Fruit fly (Drosophila melanogaster): ENCODE data around the gene CG43678.

The CG43678 gene

DNA sequence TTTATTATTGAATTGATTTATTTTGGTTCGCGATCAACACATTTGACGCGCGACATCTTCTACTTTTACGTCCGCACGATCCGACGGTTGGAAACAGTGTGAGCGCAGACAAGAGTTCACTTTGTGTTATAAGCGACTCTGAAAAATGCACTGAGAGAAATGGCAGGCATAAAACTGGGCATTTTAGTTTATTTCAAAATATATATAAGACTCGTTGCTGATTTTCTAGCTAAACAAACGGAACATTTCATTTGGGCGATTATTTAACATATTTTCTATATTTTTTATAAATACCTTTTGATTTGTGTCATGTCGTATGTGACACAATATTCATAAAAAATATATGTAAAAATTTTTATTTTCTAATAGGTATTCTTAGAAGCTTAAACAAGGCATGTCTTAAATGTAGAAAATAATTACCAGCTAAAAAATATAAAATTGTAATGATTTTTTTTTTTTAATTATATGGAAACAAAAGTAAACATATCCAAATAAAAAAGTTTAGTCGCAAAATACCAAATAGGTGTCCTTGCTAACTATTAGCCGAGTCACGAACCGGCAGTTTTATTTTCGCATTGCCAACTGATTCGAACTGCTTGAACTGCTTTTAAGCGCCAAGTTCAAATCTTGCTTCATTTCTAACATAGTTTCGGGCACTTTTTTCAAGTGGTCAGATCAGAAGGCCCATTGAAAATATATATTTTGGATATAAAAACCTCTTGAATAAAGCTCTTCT, 35.2 kb downstream of the CG43678 start, which contains the start of gene Reck:
Gene Reck, minus strand, starts transcription at position 106 of the 736 bp plus-strand sequence.
- TF ChIP-seq Dll (optimal IDR thresholded peaks at IDR 0.05) (no peak), CG8478 (optimal IDR thresholded peaks at IDR 0.05) (no peak), pan (optimal IDR thresholded peaks at IDR 0.05) (no peak), psq (optimal IDR thresholded peaks at IDR 0.05) (no peak), EcR (GFP tag; optimal IDR thresholded peaks at IDR 0.05) (no peak), usp (GFP tag; optimal IDR thresholded peaks at IDR 0.05) (no peak)

- TF ChIP-seq psq (optimal IDR thresholded peaks at IDR 0.05), result no peak
- TF ChIP-seq EcR (GFP tag; optimal IDR thresholded peaks at IDR 0.05), result no peak
- no peak for TF ChIP-seq pan (optimal IDR thresholded peaks at IDR 0.05)
- TF ChIP-seq usp (GFP tag; optimal IDR thresholded peaks at IDR 0.05), result no peak
- no peak for TF ChIP-seq CG8478 (optimal IDR thresholded peaks at IDR 0.05)
- TF ChIP-seq Dll (optimal IDR thresholded peaks at IDR 0.05), result no peak
These were observed 36.0 kb downstream of the CG43678 start for dm6 chr3L:15013296-15013695.

dm6 chr3L:15011638-15012335, 37.5 kb downstream of the CG43678 start:
- no peak for TF ChIP-seq pan (optimal IDR thresholded peaks at IDR 0.05)
- TF ChIP-seq psq (optimal IDR thresholded peaks at IDR 0.05), result no peak
- TF ChIP-seq Dll (optimal IDR thresholded peaks at IDR 0.05), result no peak
- TF ChIP-seq EcR (GFP tag; optimal IDR thresholded peaks at IDR 0.05), result no peak
- no peak for TF ChIP-seq usp (GFP tag; optimal IDR thresholded peaks at IDR 0.05)
- TF ChIP-seq CG8478 (optimal IDR thresholded peaks at IDR 0.05), result no peak

- TF ChIP-seq EcR (GFP tag; optimal IDR thresholded peaks at IDR 0.05), result no peak
- no peak for TF ChIP-seq Dll (optimal IDR thresholded peaks at IDR 0.05)
- TF ChIP-seq pan (optimal IDR thresholded peaks at IDR 0.05), result no peak
- no peak for TF ChIP-seq CG8478 (optimal IDR thresholded peaks at IDR 0.05)
- TF ChIP-seq psq (optimal IDR thresholded peaks at IDR 0.05), result no peak
- TF ChIP-seq usp (GFP tag; optimal IDR thresholded peaks at IDR 0.05), result no peak
These were observed 38.2 kb downstream of the CG43678 start for dm6 chr3L:15011142-15011541.

DNA sequence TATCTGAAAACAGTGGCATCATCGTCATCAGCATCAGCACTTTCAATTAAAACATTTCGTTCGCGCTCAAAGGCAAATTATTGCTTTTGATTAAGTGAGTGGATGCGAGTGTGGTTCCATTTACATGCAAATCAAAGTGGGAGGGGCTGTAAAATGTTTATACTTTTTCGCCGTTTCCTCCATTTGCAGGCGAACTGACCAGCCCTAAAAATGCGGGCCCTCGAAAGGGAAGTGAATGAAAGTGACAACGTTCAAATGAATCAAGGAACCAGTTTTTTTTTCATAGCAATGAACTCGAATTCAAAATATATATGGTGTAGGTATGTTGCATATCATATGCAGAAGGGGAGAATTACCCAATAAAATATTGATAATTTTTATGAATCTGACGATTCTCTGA, 38.7 kb downstream of the CG43678 start:
- TF ChIP-seq pan (optimal IDR thresholded peaks at IDR 0.05) (no peak), EcR (GFP tag; optimal IDR thresholded peaks at IDR 0.05) (no peak), Dll (optimal IDR thresholded peaks at IDR 0.05) (no peak), CG8478 (optimal IDR thresholded peaks at IDR 0.05) (no peak), usp (GFP tag; optimal IDR thresholded peaks at IDR 0.05) (no peak), psq (optimal IDR thresholded peaks at IDR 0.05) (no peak)

DNA sequence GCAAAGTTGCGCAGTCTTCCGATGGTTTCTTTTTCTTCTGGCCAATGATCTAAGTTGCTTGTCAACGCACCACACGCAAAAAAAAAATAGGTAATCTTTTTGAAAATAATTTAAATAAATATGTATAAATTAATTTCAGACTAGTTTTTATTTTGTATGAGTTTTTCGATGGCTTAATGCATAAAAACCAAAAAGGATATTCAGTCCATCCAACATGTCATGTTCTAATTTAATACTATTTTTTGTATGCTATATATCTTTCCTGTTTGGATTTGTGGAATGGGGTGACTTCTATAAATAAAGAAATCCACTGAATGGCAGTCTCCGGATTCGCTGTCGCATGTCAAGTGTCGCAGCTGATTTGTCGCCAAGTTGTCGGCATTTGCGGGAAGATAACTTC, 39.6 kb downstream of the CG43678 start:
- TF ChIP-seq pan (optimal IDR thresholded peaks at IDR 0.05), result no peak
- no peak for TF ChIP-seq CG8478 (optimal IDR thresholded peaks at IDR 0.05)
- no peak for TF ChIP-seq usp (GFP tag; optimal IDR thresholded peaks at IDR 0.05)
- TF ChIP-seq Dll (optimal IDR thresholded peaks at IDR 0.05), result no peak
- no peak for TF ChIP-seq EcR (GFP tag; optimal IDR thresholded peaks at IDR 0.05)
- TF ChIP-seq psq (optimal IDR thresholded peaks at IDR 0.05), result no peak

DNA sequence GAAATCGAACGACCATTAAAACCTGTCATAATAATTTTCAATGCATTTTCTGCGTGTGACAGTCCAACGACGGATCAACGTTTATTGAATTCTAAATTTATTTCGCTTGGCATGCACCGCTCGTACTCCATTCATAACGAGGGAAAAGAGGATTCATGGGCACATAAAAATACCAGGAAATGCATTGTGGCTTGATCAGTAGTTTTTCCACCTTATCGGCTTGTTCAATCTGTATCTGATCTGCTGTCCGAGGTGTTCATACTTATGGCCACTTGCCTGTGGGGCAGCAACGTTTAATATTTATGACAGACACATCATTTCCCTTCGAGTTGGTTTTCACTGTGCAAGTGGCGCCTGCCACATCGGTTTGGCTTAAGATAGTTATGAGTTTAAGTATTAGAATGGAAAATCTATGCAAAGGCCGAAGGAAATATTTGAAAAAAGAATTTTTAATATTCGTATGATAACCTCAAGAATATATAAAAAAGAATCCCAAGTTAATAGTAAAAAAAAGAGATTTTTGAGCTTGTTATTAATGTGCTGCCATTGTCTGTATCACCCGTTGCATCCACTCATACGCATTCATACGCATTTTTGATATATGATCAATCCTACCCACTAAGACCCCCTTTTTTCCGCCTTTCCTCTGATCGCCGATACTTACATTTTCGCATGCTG, 41.9 kb downstream of the CG43678 start:
- TF ChIP-seq pan (optimal IDR thresholded peaks at IDR 0.05) (no peak), psq (optimal IDR thresholded peaks at IDR 0.05) (no peak), usp (GFP tag; optimal IDR thresholded peaks at IDR 0.05) (no peak), CG8478 (optimal IDR thresholded peaks at IDR 0.05) (no peak), EcR (GFP tag; optimal IDR thresholded peaks at IDR 0.05) (no peak), Dll (optimal IDR thresholded peaks at IDR 0.05) (no peak)

DNA sequence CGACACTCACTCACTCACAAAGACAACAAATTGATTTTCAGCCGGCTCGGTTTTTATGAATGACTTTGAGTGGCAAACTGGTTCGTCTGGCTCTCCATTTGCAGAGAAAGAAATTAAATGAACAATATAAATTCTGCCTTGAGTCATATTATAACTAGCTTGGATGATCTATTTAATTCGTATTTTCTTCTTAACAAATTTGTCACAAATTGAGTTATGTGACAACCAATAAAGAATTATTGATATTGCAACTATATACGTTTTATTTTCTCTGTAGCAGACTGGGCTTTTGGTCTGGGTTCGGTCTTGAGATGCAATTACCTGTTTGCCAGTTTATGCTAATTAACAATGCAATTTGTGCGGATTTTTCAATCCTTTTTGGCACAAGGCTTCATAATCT, 42.5 kb downstream of the CG43678 start:
- TF ChIP-seq Dll (optimal IDR thresholded peaks at IDR 0.05), result no peak
- TF ChIP-seq CG8478 (optimal IDR thresholded peaks at IDR 0.05), result no peak
- no peak for TF ChIP-seq pan (optimal IDR thresholded peaks at IDR 0.05)
- no peak for TF ChIP-seq EcR (GFP tag; optimal IDR thresholded peaks at IDR 0.05)
- TF ChIP-seq usp (GFP tag; optimal IDR thresholded peaks at IDR 0.05), result no peak
- no peak for TF ChIP-seq psq (optimal IDR thresholded peaks at IDR 0.05)

DNA sequence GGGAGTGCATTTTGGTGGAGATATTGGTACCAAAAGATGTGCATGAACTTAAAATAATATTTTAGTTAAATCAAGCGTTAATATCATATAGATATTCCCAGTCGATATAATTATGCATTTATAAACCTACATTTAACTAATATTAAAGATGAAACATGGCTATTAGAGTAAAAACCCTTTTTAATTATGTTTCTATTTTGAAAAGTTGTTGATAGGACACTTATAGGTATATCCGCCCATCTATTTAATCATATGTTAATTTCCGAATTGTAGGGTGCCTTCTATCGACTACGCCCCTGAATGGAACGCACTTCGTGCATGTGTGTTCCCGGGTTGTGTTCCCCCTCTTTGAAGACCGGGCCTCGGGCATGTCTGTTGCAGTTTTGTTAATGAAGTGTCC, 43.5 kb downstream of the CG43678 start:
- TF ChIP-seq usp (GFP tag; optimal IDR thresholded peaks at IDR 0.05), result no peak
- TF ChIP-seq Dll (optimal IDR thresholded peaks at IDR 0.05), result no peak
- TF ChIP-seq CG8478 (optimal IDR thresholded peaks at IDR 0.05), result no peak

DNA sequence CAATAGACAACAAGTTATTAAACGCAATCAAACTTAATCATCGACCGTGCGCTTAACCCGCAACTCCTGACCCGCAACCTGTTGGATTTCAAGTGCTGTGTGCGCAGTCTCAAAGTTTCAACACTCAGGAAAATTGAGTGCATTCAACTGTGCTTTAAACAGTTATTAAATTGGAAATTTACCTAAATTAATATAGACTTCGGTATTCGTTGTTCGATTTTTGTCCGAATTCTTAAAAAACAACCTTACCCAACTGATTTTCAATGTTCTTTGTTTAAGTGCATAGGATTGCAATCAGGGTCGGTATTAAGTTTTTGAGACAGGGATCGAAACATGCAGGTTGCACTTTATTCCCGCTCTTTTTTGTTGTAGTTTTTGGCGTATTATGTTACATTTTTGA, 44.2 kb downstream of the CG43678 start:
- no peak for TF ChIP-seq pan (optimal IDR thresholded peaks at IDR 0.05)
- TF ChIP-seq CG8478 (optimal IDR thresholded peaks at IDR 0.05), result no peak
- TF ChIP-seq psq (optimal IDR thresholded peaks at IDR 0.05), result no peak
- TF ChIP-seq Dll (optimal IDR thresholded peaks at IDR 0.05), result no peak
- no peak for TF ChIP-seq usp (GFP tag; optimal IDR thresholded peaks at IDR 0.05)
- no peak for TF ChIP-seq EcR (GFP tag; optimal IDR thresholded peaks at IDR 0.05)

dm6 chr3L:14999284-15000019, 49.8 kb downstream of the CG43678 start, which contains the start of the genes mRpL39 and Prosbeta2:
TSS of gene mRpL39 (minus strand) at chr3L:14999666.
TSS of gene Prosbeta2 (plus strand) at chr3L:14999951.
- TF ChIP-seq CG8478 (optimal IDR thresholded peaks at IDR 0.05) (no peak), usp (GFP tag; optimal IDR thresholded peaks at IDR 0.05) (no peak), pan (optimal IDR thresholded peaks at IDR 0.05) (no peak), Dll (optimal IDR thresholded peaks at IDR 0.05) (no peak), psq (optimal IDR thresholded peaks at IDR 0.05) (no peak), EcR (GFP tag; optimal IDR thresholded peaks at IDR 0.05) (no peak)
